Fruit fly (Drosophila melanogaster) whole organism, embryonic: ENCODE data around the gene Cip4.
A peak's percentile ranks its signal among the peaks of the same experiment; 100 is the strongest.

Source experiments
- ATbp ChIP-seq: fragments of 200-800 bp; sonication (Bioruptor generic); optimal IDR thresholded peaks from 2 replicates; lab custom pipeline; 2017; ENCODE audit warnings: missing biosample characterization, mild to moderate bottlenecking, missing genetic modification characterization, missing genetic modification reagents
- CG10147 ChIP-seq: fragments of 200-800 bp; sonication (Bioruptor generic); optimal IDR thresholded peaks from 2 replicates; lab custom pipeline; 2019; ENCODE audit warnings: missing biosample characterization, mild to moderate bottlenecking, missing genetic modification characterization, moderate library complexity
- CG10431 ChIP-seq: fragments of 200-800 bp; sonication (Bioruptor generic); optimal IDR thresholded peaks from 3 replicates; lab custom pipeline; 2018; ENCODE audit warnings: missing biosample characterization, mild to moderate bottlenecking, missing genetic modification characterization
- CG12391 ChIP-seq: fragments of 200-800 bp; sonication (Bioruptor generic); optimal IDR thresholded peaks from 3 replicates; lab custom pipeline; 2018; ENCODE audit warnings: missing biosample characterization, mild to moderate bottlenecking, missing genetic modification characterization, moderate library complexity
- CG13123 ChIP-seq: fragments of 200-800 bp; sonication (Bioruptor generic); optimal IDR thresholded peaks from 2 replicates; lab custom pipeline; 2016; ENCODE audit warnings: missing biosample characterization, missing genetic modification characterization
- CG14860 ChIP-seq: fragments of 200-800 bp; sonication (Bioruptor generic); IDR thresholded peaks from 3 replicates; pipeline ENCODE4 v1.3.6; 2022; ENCODE audit warnings: missing biosample characterization, missing genetic modification characterization; ENCODE audit not compliant: partially characterized antibody
- CG15514 ChIP-seq: fragments of 200-800 bp; sonication (Bioruptor generic); optimal IDR thresholded peaks from 3 replicates; lab custom pipeline; 2017; ENCODE audit warnings: missing biosample characterization, missing genetic modification characterization, mild to moderate bottlenecking, moderate library complexity, missing genetic modification reagents
- CG1647 ChIP-seq: fragments of 200-800 bp; sonication (Bioruptor generic); optimal IDR thresholded peaks from 3 replicates; lab custom pipeline; 2016; ENCODE audit warnings: missing biosample characterization, missing genetic modification characterization
- CG16863 ChIP-seq: fragments of 200-800 bp; sonication (Bioruptor generic); optimal IDR thresholded peaks from 3 replicates; lab custom pipeline; 2016; ENCODE audit warnings: missing biosample characterization, missing genetic modification characterization
- CG17802 ChIP-seq: fragments of 200-800 bp; sonication (Bioruptor generic); optimal IDR thresholded peaks from 2 replicates; lab custom pipeline; 2018; ENCODE audit warnings: missing biosample characterization, mild to moderate bottlenecking, missing genetic modification characterization, moderate library complexity
- CG2712 ChIP-seq: fragments of 200-800 bp; optimal IDR thresholded peaks from 3 replicates; lab custom pipeline; 2019; ENCODE audit warnings: missing biosample characterization, mild to moderate bottlenecking, missing genetic modification characterization, moderate library complexity
- CG4404 ChIP-seq: fragments of 200-800 bp; sonication (Bioruptor generic); IDR thresholded peaks from 2 replicates; pipeline ENCODE4 v1.3.6; 2022; ENCODE audit warnings: missing biosample characterization, missing genetic modification characterization
- CG4854 ChIP-seq: fragments of 200-800 bp; sonication (Bioruptor generic); optimal IDR thresholded peaks from 2 replicates; lab custom pipeline; 2016; ENCODE audit warnings: missing biosample characterization, missing genetic modification characterization, inconsistent platforms
- CG6683 ChIP-seq: fragments of 200-800 bp; sonication (Bioruptor generic); optimal IDR thresholded peaks from 2 replicates; lab custom pipeline; 2017; ENCODE audit warnings: missing biosample characterization, mild to moderate bottlenecking, missing genetic modification characterization, missing genetic modification reagents
- CG7271 ChIP-seq: fragments of 200-800 bp; sonication (Bioruptor generic); optimal IDR thresholded peaks from 2 replicates; lab custom pipeline; 2018; ENCODE audit warnings: missing biosample characterization, mild to moderate bottlenecking, missing genetic modification characterization, moderate library complexity
- CG8388 ChIP-seq: fragments of 200-800 bp; sonication (Bioruptor generic); optimal IDR thresholded peaks from 2 replicates; lab custom pipeline; 2019; ENCODE audit warnings: missing biosample characterization, mild to moderate bottlenecking, missing genetic modification characterization, moderate library complexity
- CG8944 ChIP-seq: fragments of 200-800 bp; sonication (Bioruptor generic); optimal IDR thresholded peaks from 3 replicates; lab custom pipeline; 2016; ENCODE audit warnings: missing biosample characterization, missing genetic modification characterization
- CG9727 ChIP-seq: fragments of 200-800 bp; sonication (Bioruptor generic); optimal IDR thresholded peaks from 3 replicates; lab custom pipeline; 2017; ENCODE audit warnings: missing biosample characterization, mild to moderate bottlenecking, missing genetic modification characterization
- CG9932 ChIP-seq: fragments of 200-800 bp; sonication (Bioruptor generic); IDR thresholded peaks from 2 replicates; pipeline ENCODE4 v1.3.6; 2022; ENCODE audit warnings: missing biosample characterization, missing genetic modification characterization
- CHES-1-like ChIP-seq: fragments of 200-800 bp; sonication (Bioruptor generic); optimal IDR thresholded peaks from 2 replicates; lab custom pipeline; 2016; ENCODE audit warnings: missing biosample characterization, missing genetic modification characterization
- CTCF ChIP-seq: fragments of 200-800 bp; sonication (Bioruptor generic); optimal IDR thresholded peaks from 2 replicates; lab custom pipeline; 2017; ENCODE audit warnings: missing biosample characterization, mild to moderate bottlenecking, missing genetic modification characterization, moderate library complexity
- Dfd ChIP-seq, 2 experiments: fragments of >200 bp; optimal IDR thresholded peaks; 2 replicates each; lab custom pipeline; 2017; ENCODE audit warnings: missing biosample characterization in 2 of 2, missing genetic modification characterization in 2 of 2
- Dip3 ChIP-seq: fragments of 200-800 bp; sonication (Bioruptor generic); optimal IDR thresholded peaks from 3 replicates; lab custom pipeline; 2016; ENCODE audit warnings: missing biosample characterization, missing genetic modification characterization
- Doc3 ChIP-seq: fragments of 200-800 bp; sonication (Bioruptor generic); IDR thresholded peaks from 3 replicates; pipeline ENCODE4 v1.3.6; 2022; ENCODE audit warnings: missing biosample characterization, missing genetic modification characterization; ENCODE audit not compliant: partially characterized antibody
- Elba2 ChIP-seq: fragments of 200-800 bp; sonication (Bioruptor generic); optimal IDR thresholded peaks from 3 replicates; lab custom pipeline; 2016; ENCODE audit warnings: missing biosample characterization, missing genetic modification characterization
- Hey ChIP-seq: fragments of 200-800 bp; sonication (Bioruptor generic); optimal IDR thresholded peaks from 3 replicates; lab custom pipeline; 2018; ENCODE audit warnings: missing biosample characterization, mild to moderate bottlenecking, missing genetic modification characterization
- Nf-YC ChIP-seq: fragments of 200-800 bp; optimal IDR thresholded peaks from 3 replicates; lab custom pipeline; 2019; ENCODE audit warnings: missing biosample characterization, mild to moderate bottlenecking, missing genetic modification characterization, moderate library complexity
- Opbp ChIP-seq: fragments of 200-800 bp; sonication (Bioruptor generic); IDR thresholded peaks from 3 replicates; pipeline ENCODE4 v1.3.6; 2022; ENCODE audit warnings: missing biosample characterization, missing genetic modification characterization; ENCODE audit not compliant: partially characterized antibody
- PHDP ChIP-seq: fragments of 200-800 bp; sonication (Bioruptor generic); optimal IDR thresholded peaks from 3 replicates; lab custom pipeline; 2018; ENCODE audit warnings: missing biosample characterization, mild to moderate bottlenecking, missing genetic modification characterization, moderate library complexity
- Scr ChIP-seq: fragments of 200-800 bp; sonication (Bioruptor generic); IDR thresholded peaks from 2 replicates; pipeline ENCODE4 v1.3.6; 2022; ENCODE audit warnings: missing biosample characterization, missing genetic modification characterization; ENCODE audit not compliant: partially characterized antibody
- Tbp ChIP-seq: fragments of >200 bp; optimal IDR thresholded peaks from 2 replicates; lab custom pipeline; 2018; ENCODE audit warnings: missing biosample characterization, missing genetic modification characterization
- bsh ChIP-seq, 2 experiments: fragments of 200-800 bp; sonication (Bioruptor generic); optimal IDR thresholded peaks; 2 replicates each; lab custom pipeline; 2017 to 2018; ENCODE audit warnings: mild to moderate bottlenecking in 2 of 2, missing biosample characterization in 2 of 2, missing genetic modification characterization in 2 of 2, moderate library complexity in 1 of 2
- cad ChIP-seq: fragments of >200 bp; optimal IDR thresholded peaks from 2 replicates; lab custom pipeline; 2017; ENCODE audit warnings: missing biosample characterization, missing genetic modification characterization
- dati ChIP-seq: fragments of 200-800 bp; sonication (Bioruptor generic); IDR thresholded peaks from 2 replicates; pipeline ENCODE4 v1.3.6; 2022; ENCODE audit warnings: missing biosample characterization, missing genetic modification characterization
- dpn ChIP-seq, 2 experiments: fragments of 200-800 bp; sonication (Bioruptor generic); optimal IDR thresholded peaks; 3 replicates each; lab custom pipeline; 2016; ENCODE audit warnings: missing biosample characterization in 2 of 2, missing genetic modification characterization in 2 of 2
- en ChIP-seq: fragments of 200-800 bp; sonication (Bioruptor generic); optimal IDR thresholded peaks from 2 replicates; lab custom pipeline; 2016; ENCODE audit warnings: missing biosample characterization, missing genetic modification characterization
- fu2 ChIP-seq: fragments of 200-800 bp; sonication (Bioruptor generic); optimal IDR thresholded peaks from 2 replicates; lab custom pipeline; 2016; ENCODE audit warnings: missing biosample characterization, missing genetic modification characterization
- gro ChIP-seq: fragments of 200-800 bp; sonication (Bioruptor generic); optimal IDR thresholded peaks from 2 replicates; lab custom pipeline; 2016; ENCODE audit warnings: missing biosample characterization, missing genetic modification characterization
- ham ChIP-seq: fragments of 200-800 bp; sonication (Bioruptor generic); IDR thresholded peaks from 2 replicates; pipeline ENCODE4 v1.3.6; 2022; ENCODE audit warnings: missing biosample characterization, missing genetic modification characterization
- jing ChIP-seq: fragments of 200-800 bp; sonication (Bioruptor generic); optimal IDR thresholded peaks from 2 replicates; lab custom pipeline; 2018; ENCODE audit warnings: missing biosample characterization, mild to moderate bottlenecking, missing genetic modification characterization
- knrl ChIP-seq: fragments of 200-800 bp; sonication (Bioruptor generic); IDR thresholded peaks from 3 replicates; pipeline ENCODE4 v1.3.6; 2022; ENCODE audit warnings: missing biosample characterization, missing genetic modification characterization; ENCODE audit not compliant: partially characterized antibody
- luna ChIP-seq: fragments of 200-800 bp; sonication (Bioruptor generic); optimal IDR thresholded peaks from 2 replicates; lab custom pipeline; 2016; ENCODE audit warnings: missing biosample characterization, missing genetic modification characterization
- nom ChIP-seq: fragments of 200-800 bp; sonication (Bioruptor generic); optimal IDR thresholded peaks from 2 replicates; lab custom pipeline; 2017; ENCODE audit warnings: missing biosample characterization, missing genetic modification characterization, mild to moderate bottlenecking, moderate library complexity, missing genetic modification reagents
- p53 ChIP-seq: fragments of 200-800 bp; sonication (Bioruptor generic); optimal IDR thresholded peaks from 2 replicates; lab custom pipeline; 2016; ENCODE audit warnings: missing biosample characterization, missing genetic modification characterization
- prd ChIP-seq, 3 experiments: fragments of >200 bp in 2 of 3; fragments of 200-800 bp in 1 of 3; sonication (Bioruptor generic) in 1 of 3; optimal IDR thresholded peaks in 2 of 3; IDR thresholded peaks in 1 of 3; 2 replicates in 2 of 3; 3 replicates in 1 of 3; pipeline versions ENCODE4 v1.3.6 to Lab custom; 2017 to 2022; ENCODE audit warnings: missing biosample characterization in 1 of 3, missing genetic modification characterization in 1 of 3
- sima ChIP-seq: fragments of 200-800 bp; sonication (Bioruptor generic); optimal IDR thresholded peaks from 2 replicates; lab custom pipeline; 2016; ENCODE audit warnings: missing biosample characterization, missing genetic modification characterization
- tll ChIP-seq, 2 experiments: fragments of 200-800 bp in 1 of 2; fragments of >200 bp in 1 of 2; sonication (Bioruptor generic) in 1 of 2; optimal IDR thresholded peaks; 2 replicates each; lab custom pipeline; 2017 to 2019; ENCODE audit warnings: missing biosample characterization in 2 of 2, missing genetic modification characterization in 2 of 2, mild to moderate bottlenecking in 1 of 2, moderate library complexity in 1 of 2
- ttk ChIP-seq: fragments of 200-800 bp; sonication (Bioruptor generic); IDR thresholded peaks from 2 replicates; pipeline ENCODE4 v2.1.2; 2022; ENCODE audit warnings: missing biosample characterization, missing genetic modification characterization
- zen ChIP-seq: fragments of 200-800 bp; sonication (Bioruptor generic); optimal IDR thresholded peaks from 3 replicates; lab custom pipeline; 2018; ENCODE audit warnings: missing biosample characterization, mild to moderate bottlenecking, missing genetic modification characterization, moderate library complexity

The Cip4 gene

DNA sequence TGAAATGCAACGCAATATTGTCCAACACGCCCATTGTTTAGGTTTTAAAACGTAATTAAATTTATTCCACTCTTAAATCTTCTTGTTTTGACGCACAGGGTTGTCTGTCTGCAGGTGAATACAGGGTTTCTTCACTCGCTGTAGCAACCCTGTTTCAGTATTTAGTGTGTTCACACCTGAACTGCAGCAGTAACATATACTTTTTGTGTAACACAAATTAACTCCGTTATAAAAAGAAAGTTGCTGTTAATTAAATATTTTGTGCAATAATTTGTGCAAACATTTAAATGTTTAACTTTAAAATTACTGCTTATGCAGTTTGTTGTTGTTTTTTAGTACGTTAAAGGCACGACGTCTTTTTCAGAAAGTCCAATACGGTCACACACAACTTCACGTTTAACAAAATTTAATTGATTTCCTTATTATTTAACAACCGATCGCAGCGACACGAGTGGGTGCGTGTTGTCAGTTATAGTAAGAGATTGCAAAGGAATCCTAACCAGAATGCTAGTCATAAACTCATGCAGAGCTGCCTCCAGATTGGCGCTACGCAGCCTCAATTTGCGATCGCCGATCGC is 71.7 kb downstream of the Cip4 start, which contains the start of the genes CG15012 and Fdx2 (continued):
- TF ChIP-seq CG1647 (GFP tag; lab: Kevin White, UChicago) (peak; percentile 37), en (GFP tag; lab: Kevin White, UChicago) (no peak), CG9727 (GFP tag; lab: Kevin White, UChicago) (no peak), cad (GFP tag; lab: Kevin White, UChicago) (no peak), luna (GFP tag; lab: Kevin White, UChicago) (no peak), Doc3 (GFP tag; lab: Robert Waterston, UW) (no peak), Dip3 (peak; percentile 23), Tbp (GFP tag; lab: Kevin White, UChicago) (no peak), CG13123 (no peak), zen (tag; lab: Kevin White, UChicago) (peak; percentile 61), CTCF (GFP tag; lab: Kevin White, UChicago) (peak; percentile 19), jing (GFP tag; lab: Kevin White, UChicago) (no peak), Hey (tag; lab: Kevin White, UChicago) (no peak), CG7271 (tag; lab: Kevin White, UChicago) (no peak), dati (GFP tag; lab: Robert Waterston, UW) (no peak), p53 (GFP tag; lab: Kevin White, UChicago) (peak; percentile 7), fu2 (GFP tag; lab: Kevin White, UChicago) (no peak), knrl (peak; percentile 61; the same call in 2 of the 3 replicates), prd (optimal IDR thresholded peaks at IDR 0.05; lab: Kevin White, UChicago) (no peak), prd (GFP tag; IDR thresholded peaks at IDR 0.05; lab: Robert Waterston, UW) (peak; percentile 27; the same call in 1 of the 3 replicates), CG6683 (GFP tag; lab: Kevin White, UChicago) (no peak), ham (GFP tag; lab: Robert Waterston, UW) (no peak), CG4854 (GFP tag; lab: Kevin White, UChicago) (peak; percentile 20), dpn (GFP tag; optimal IDR thresholded peaks at IDR 0.05; lab: Kevin White, UChicago) (peak; percentile 25 to 33), CG12391 (tag; lab: Kevin White, UChicago) (peak; percentile 57), CG14860 (GFP tag; lab: Robert Waterston, UW) (no peak), CG10431 (GFP tag; lab: Kevin White, UChicago) (no peak), PHDP (tag; lab: Kevin White, UChicago) (peak; percentile 13), CG8944 (GFP tag; lab: Kevin White, UChicago) (peak; percentile 34), CG17802 (peak; percentile 88), Opbp (GFP tag; lab: Robert Waterston, UW) (peak; percentile 36; the same call in 1 of the 3 replicates), CG2712 (tag; lab: Kevin White, UChicago) (peak; percentile 62), CG16863 (GFP tag; lab: Kevin White, UChicago) (no peak), Nf-YC (peak; percentile 19), Dfd (GFP tag; optimal IDR thresholded peaks at IDR 0.05; lab: Kevin White, UChicago) (no peak), CG10147 (GFP tag; lab: Kevin White, UChicago) (peak; percentile 16), Scr (GFP tag; lab: Robert Waterston, UW) (peak; percentile 35; the same call in 1 of the 2 replicates), gro (GFP tag; lab: Kevin White, UChicago) (peak; percentile 46), CG8388 (GFP tag; lab: Kevin White, UChicago) (no peak), Elba2 (GFP tag; lab: Kevin White, UChicago) (no peak), CHES-1-like (GFP tag; lab: Kevin White, UChicago) (peak; percentile 28), sima (GFP tag; lab: Kevin White, UChicago) (no peak), ATbp (no peak), tll (GFP tag; optimal IDR thresholded peaks at IDR 0.05; lab: Kevin White, UChicago) (peak; percentile 12 to 15), nom (no peak), ttk (GFP tag; lab: Robert Waterston, UW) (no peak), CG15514 (GFP tag; lab: Kevin White, UChicago) (peak; percentile 86), bsh (GFP tag; optimal IDR thresholded peaks at IDR 0.05; lab: Kevin White, UChicago) (peak in 1 of 2 experiments; percentile 1), CG4404 (GFP tag; lab: Robert Waterston, UW) (no peak), CG9932 (GFP tag; lab: Robert Waterston, UW) (no peak)
